Fruit fly (Drosophila melanogaster) whole organism: ENCODE results near the gene Cyp12a5.

ENCODE experiments used
- Dll ChIP-seq: fragments of >200 bp; optimal IDR thresholded peaks from 2 replicates; lab custom pipeline; 2017
- psq ChIP-seq: fragments of >200 bp; optimal IDR thresholded peaks from 2 replicates; lab custom pipeline; 2017
- usp ChIP-seq: fragments of >200 bp; optimal IDR thresholded peaks from 2 replicates; lab custom pipeline; 2017; ENCODE audit warnings: missing biosample characterization, missing genetic modification characterization, mixed read lengths

DNA sequence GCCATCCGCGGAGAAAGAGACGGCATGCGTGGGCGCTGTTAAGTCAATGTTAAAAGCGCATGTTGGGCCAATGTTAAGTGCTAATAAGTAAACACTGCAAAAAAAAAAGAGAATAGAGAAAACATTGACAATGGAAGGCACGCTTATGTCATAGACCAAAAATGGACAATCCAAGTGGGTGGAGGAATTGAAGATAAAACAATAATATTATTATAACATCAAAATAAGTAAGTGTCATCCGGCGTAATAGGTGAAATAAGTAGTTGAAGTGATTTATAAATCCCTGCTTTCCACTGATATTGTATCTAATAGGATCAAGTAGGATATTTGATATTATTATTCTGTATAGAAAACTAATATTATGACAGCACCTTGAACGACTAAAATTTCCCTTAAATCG lies 25.4 kb upstream of the Cyp12a5 start:
- TF ChIP-seq psq (lab: Kevin White, UChicago) (no peak), Dll (no peak), usp (no peak)
